Fruit fly (Drosophila melanogaster): ENCODE measurements around the gene upd1.

- TF ChIP-seq CG10348 (GFP tag; IDR thresholded peaks at IDR 0.05), result no peak
- TF ChIP-seq CG34367 (tag; optimal IDR thresholded peaks at IDR 0.05), result no peak
- TF ChIP-seq CG8301 (tag; optimal IDR thresholded peaks at IDR 0.05), result no peak
- no peak for TF ChIP-seq CG8159 (tag; optimal IDR thresholded peaks at IDR 0.05)
- no peak for TF ChIP-seq rn (GFP tag; IDR thresholded peaks at IDR 0.05)
- TF ChIP-seq EcR (GFP tag; optimal IDR thresholded peaks at IDR 0.05), result no peak
These were observed 33.2 kb downstream of the upd1 start for dm6 chrX:18275902-18276301.

Data from whole organism, pupa.